Fruit fly (Drosophila melanogaster) whole organism, prepupa: Measurements from ENCODE around the gene CG7065.
A peak's percentile ranks its signal among the peaks of the same experiment; 100 is the strongest.

ENCODE experiments used
- Blimp-1 ChIP-seq: fragments of 200-800 bp; sonication (Bioruptor generic); optimal IDR thresholded peaks from 3 replicates; lab custom pipeline; 2017; ENCODE audit warnings: missing biosample characterization, missing genetic modification characterization, mild to moderate bottlenecking, moderate library complexity, missing genetic modification reagents
- CG10631 ChIP-seq: fragments of 200-800 bp; sonication (Bioruptor generic); optimal IDR thresholded peaks from 2 replicates; lab custom pipeline; 2016; ENCODE audit warnings: missing biosample characterization, missing genetic modification characterization
- CG10669 ChIP-seq: fragments of 200-800 bp; sonication (Bioruptor generic); optimal IDR thresholded peaks from 3 replicates; lab custom pipeline; 2018; ENCODE audit warnings: missing biosample characterization, mild to moderate bottlenecking, missing genetic modification characterization, moderate library complexity
- CG11294 ChIP-seq: fragments of 200-800 bp; sonication (Bioruptor generic); IDR thresholded peaks from 2 replicates; pipeline ENCODE4 v1.3.6; 2022; ENCODE audit warnings: missing biosample characterization, missing genetic modification characterization
- CG11762 ChIP-seq: fragments of 200-800 bp; sonication (Bioruptor generic); optimal IDR thresholded peaks from 3 replicates; lab custom pipeline; 2016; ENCODE audit warnings: missing biosample characterization, missing genetic modification characterization; ENCODE audit not compliant: insufficient read depth
- CG11902 ChIP-seq: fragments of 200-800 bp; sonication (Bioruptor generic); optimal IDR thresholded peaks from 3 replicates; lab custom pipeline; 2016; ENCODE audit warnings: missing biosample characterization, missing genetic modification characterization
- CG15336 ChIP-seq: fragments of 200-800 bp; sonication (Bioruptor generic); IDR thresholded peaks from 2 replicates; pipeline ENCODE4 v1.3.6; 2022; ENCODE audit warnings: missing biosample characterization, missing genetic modification characterization
- CG16779 ChIP-seq: fragments of 200-800 bp; sonication (Bioruptor generic); optimal IDR thresholded peaks from 3 replicates; lab custom pipeline; 2017; ENCODE audit warnings: missing biosample characterization, mild to moderate bottlenecking, missing genetic modification characterization
- CG3032 ChIP-seq: fragments of 200-800 bp; optimal IDR thresholded peaks from 2 replicates; lab custom pipeline; 2019; ENCODE audit warnings: missing biosample characterization, mild to moderate bottlenecking, missing genetic modification characterization, moderate library complexity
- CG31627 ChIP-seq: fragments of 200-800 bp; sonication (Bioruptor generic); optimal IDR thresholded peaks from 3 replicates; lab custom pipeline; 2016; ENCODE audit warnings: missing biosample characterization, missing genetic modification characterization
- CG32006 ChIP-seq: fragments of 200-800 bp; sonication (Bioruptor generic); optimal IDR thresholded peaks from 3 replicates; lab custom pipeline; 2017; ENCODE audit warnings: missing biosample characterization, mild to moderate bottlenecking, missing genetic modification characterization
- CG3919 ChIP-seq: fragments of 200-800 bp; sonication (Bioruptor generic); optimal IDR thresholded peaks from 3 replicates; lab custom pipeline; 2016; ENCODE audit warnings: missing biosample characterization, missing genetic modification characterization
- CG4318 ChIP-seq: fragments of 200-800 bp; sonication (Bioruptor generic); optimal IDR thresholded peaks from 3 replicates; lab custom pipeline; 2017; ENCODE audit warnings: missing biosample characterization, mild to moderate bottlenecking, missing genetic modification characterization
- CG6163 ChIP-seq: fragments of 200-800 bp; sonication (Bioruptor generic); IDR thresholded peaks from 3 replicates; pipeline ENCODE4 v1.3.6; 2022; ENCODE audit warnings: missing biosample characterization, missing genetic modification characterization
- CG6276 ChIP-seq: fragments of 200-800 bp; sonication (Bioruptor generic); optimal IDR thresholded peaks from 2 replicates; lab custom pipeline; 2017; ENCODE audit warnings: missing biosample characterization, mild to moderate bottlenecking, missing genetic modification characterization
- CG6792 ChIP-seq: fragments of 200-800 bp; sonication (Bioruptor generic); optimal IDR thresholded peaks from 3 replicates; lab custom pipeline; 2016; ENCODE audit warnings: missing biosample characterization, missing genetic modification characterization
- CG6854 ChIP-seq: fragments of 200-800 bp; sonication (Bioruptor generic); optimal IDR thresholded peaks from 2 replicates; lab custom pipeline; 2017; ENCODE audit warnings: missing biosample characterization, mild to moderate bottlenecking, missing genetic modification characterization
- CG8119 ChIP-seq: fragments of 200-800 bp; sonication (Bioruptor generic); IDR thresholded peaks from 3 replicates; pipeline ENCODE4 v1.3.6; 2022; ENCODE audit warnings: missing biosample characterization, missing genetic modification characterization
- CG8319 ChIP-seq: fragments of 200-800 bp; sonication (Bioruptor generic); optimal IDR thresholded peaks from 3 replicates; lab custom pipeline; 2016; ENCODE audit warnings: missing biosample characterization, missing genetic modification characterization
- CG8632 ChIP-seq: fragments of 200-800 bp; sonication (Bioruptor generic); optimal IDR thresholded peaks from 3 replicates; lab custom pipeline; 2016; ENCODE audit warnings: missing biosample characterization, missing genetic modification characterization
- CG9139 ChIP-seq: fragments of 200-800 bp; sonication (Bioruptor generic); optimal IDR thresholded peaks from 3 replicates; lab custom pipeline; 2017; ENCODE audit warnings: missing biosample characterization, mild to moderate bottlenecking, missing genetic modification characterization
- Eip75B ChIP-seq: fragments of 200-800 bp; sonication (Bioruptor generic); optimal IDR thresholded peaks from 3 replicates; lab custom pipeline; 2016; ENCODE audit warnings: missing biosample characterization, missing genetic modification characterization
- Eip78C ChIP-seq: fragments of 200-800 bp; sonication (Bioruptor generic); peaks from one replicate; lab custom pipeline; 2016; ENCODE audit warnings: missing biosample characterization, missing genetic modification characterization
- Eip93F ChIP-seq: fragments of 200-800 bp; sonication (Bioruptor generic); optimal IDR thresholded peaks from 2 replicates; lab custom pipeline; 2016; ENCODE audit warnings: missing biosample characterization, mild to moderate bottlenecking, missing genetic modification characterization
- Ets21C ChIP-seq: fragments of 200-800 bp; sonication (Bioruptor generic); optimal IDR thresholded peaks from 3 replicates; lab custom pipeline; 2016; ENCODE audit warnings: missing biosample characterization, missing genetic modification characterization
- Ets96B ChIP-seq: fragments of 200-800 bp; optimal IDR thresholded peaks from 2 replicates; lab custom pipeline; 2019; ENCODE audit warnings: missing biosample characterization, mild to moderate bottlenecking, missing genetic modification characterization, moderate library complexity
- Gug ChIP-seq: fragments of 200-800 bp; sonication (Bioruptor generic); IDR thresholded peaks from 2 replicates; pipeline ENCODE4 v1.3.6; 2022; ENCODE audit warnings: missing biosample characterization, missing genetic modification characterization
- Hr38 ChIP-seq: sonication (Bioruptor generic); optimal IDR thresholded peaks from 2 replicates; lab custom pipeline; 2016; ENCODE audit warnings: missing biosample characterization, missing genetic modification characterization
- Hr39 ChIP-seq: fragments of 200-800 bp; sonication (Bioruptor generic); optimal IDR thresholded peaks from 2 replicates; lab custom pipeline; 2016; ENCODE audit warnings: missing biosample characterization, missing genetic modification characterization
- Lpt ChIP-seq: fragments of 200-800 bp; sonication (Bioruptor generic); optimal IDR thresholded peaks from 3 replicates; lab custom pipeline; 2016; ENCODE audit warnings: missing biosample characterization, missing genetic modification characterization
- Met ChIP-seq: fragments of 200-800 bp; sonication (Bioruptor generic); optimal IDR thresholded peaks from 3 replicates; lab custom pipeline; 2016; ENCODE audit warnings: missing biosample characterization, missing genetic modification characterization
- OdsH ChIP-seq: fragments of 200-800 bp; sonication (Bioruptor generic); optimal IDR thresholded peaks from 3 replicates; lab custom pipeline; 2016; ENCODE audit warnings: missing biosample characterization, missing genetic modification characterization
- Smox ChIP-seq: fragments of 200-800 bp; sonication (Bioruptor generic); optimal IDR thresholded peaks from 3 replicates; lab custom pipeline; 2016; ENCODE audit warnings: missing biosample characterization, missing genetic modification characterization
- Sox15 ChIP-seq: fragments of 200-800 bp; sonication (Bioruptor generic); optimal IDR thresholded peaks from 3 replicates; lab custom pipeline; 2016; ENCODE audit warnings: missing biosample characterization, missing genetic modification characterization
- achi ChIP-seq: fragments of 200-800 bp; sonication (Bioruptor generic); optimal IDR thresholded peaks from 3 replicates; lab custom pipeline; 2016; ENCODE audit warnings: missing biosample characterization, missing genetic modification characterization
- acj6 ChIP-seq: fragments of 200-800 bp; sonication (Bioruptor generic); optimal IDR thresholded peaks from 3 replicates; lab custom pipeline; 2016; ENCODE audit warnings: missing biosample characterization, missing genetic modification characterization
- dac ChIP-seq: fragments of 200-800 bp; sonication (Bioruptor generic); optimal IDR thresholded peaks from 2 replicates; lab custom pipeline; 2017; ENCODE audit warnings: missing biosample characterization, mild to moderate bottlenecking, missing genetic modification characterization
- dsx ChIP-seq: fragments of 200-800 bp; optimal IDR thresholded peaks from 3 replicates; lab custom pipeline; 2019; ENCODE audit warnings: missing biosample characterization, mild to moderate bottlenecking, missing genetic modification characterization, moderate library complexity; ENCODE audit not compliant: poor library complexity, severe bottlenecking
- eg ChIP-seq: fragments of 200-800 bp; sonication (Bioruptor generic); IDR thresholded peaks from 3 replicates; pipeline ENCODE4 v1.3.6; 2022; ENCODE audit warnings: missing biosample characterization, missing genetic modification characterization
- fkh ChIP-seq: fragments of 200-800 bp; sonication (Bioruptor generic); optimal IDR thresholded peaks from 3 replicates; lab custom pipeline; 2017; ENCODE audit warnings: missing biosample characterization, mild to moderate bottlenecking, missing genetic modification characterization, moderate library complexity
- lz ChIP-seq: fragments of 200-800 bp; sonication (Bioruptor generic); optimal IDR thresholded peaks from 3 replicates; lab custom pipeline; 2016; ENCODE audit warnings: missing biosample characterization, missing genetic modification characterization
- salr ChIP-seq, 2 experiments: fragments of 200-800 bp; sonication (Bioruptor generic); optimal IDR thresholded peaks; 3 replicates each; lab custom pipeline; 2016 to 2018; ENCODE audit warnings: missing biosample characterization in 2 of 2, missing genetic modification characterization in 2 of 2, mild to moderate bottlenecking in 1 of 2
- ss ChIP-seq, 2 experiments: fragments of 200-800 bp; sonication (Bioruptor generic); optimal IDR thresholded peaks; 2 replicates in 1 of 2; 3 replicates in 1 of 2; lab custom pipeline; 2017 to 2018; ENCODE audit warnings: mild to moderate bottlenecking in 2 of 2, missing biosample characterization in 2 of 2, missing genetic modification characterization in 2 of 2, moderate library complexity in 1 of 2
- svp ChIP-seq: fragments of 200-800 bp; sonication (Bioruptor generic); peaks from one replicate; lab custom pipeline; 2016; ENCODE audit warnings: missing biosample characterization, missing genetic modification characterization
- topi ChIP-seq: fragments of 200-800 bp; sonication (Bioruptor generic); optimal IDR thresholded peaks from 3 replicates; lab custom pipeline; 2016; ENCODE audit warnings: missing biosample characterization, missing genetic modification characterization
- vri ChIP-seq: fragments of 200-800 bp; sonication (Bioruptor generic); optimal IDR thresholded peaks from 3 replicates; lab custom pipeline; 2016; ENCODE audit warnings: missing biosample characterization, mild to moderate bottlenecking, missing genetic modification characterization

The CG7065 gene

DNA sequence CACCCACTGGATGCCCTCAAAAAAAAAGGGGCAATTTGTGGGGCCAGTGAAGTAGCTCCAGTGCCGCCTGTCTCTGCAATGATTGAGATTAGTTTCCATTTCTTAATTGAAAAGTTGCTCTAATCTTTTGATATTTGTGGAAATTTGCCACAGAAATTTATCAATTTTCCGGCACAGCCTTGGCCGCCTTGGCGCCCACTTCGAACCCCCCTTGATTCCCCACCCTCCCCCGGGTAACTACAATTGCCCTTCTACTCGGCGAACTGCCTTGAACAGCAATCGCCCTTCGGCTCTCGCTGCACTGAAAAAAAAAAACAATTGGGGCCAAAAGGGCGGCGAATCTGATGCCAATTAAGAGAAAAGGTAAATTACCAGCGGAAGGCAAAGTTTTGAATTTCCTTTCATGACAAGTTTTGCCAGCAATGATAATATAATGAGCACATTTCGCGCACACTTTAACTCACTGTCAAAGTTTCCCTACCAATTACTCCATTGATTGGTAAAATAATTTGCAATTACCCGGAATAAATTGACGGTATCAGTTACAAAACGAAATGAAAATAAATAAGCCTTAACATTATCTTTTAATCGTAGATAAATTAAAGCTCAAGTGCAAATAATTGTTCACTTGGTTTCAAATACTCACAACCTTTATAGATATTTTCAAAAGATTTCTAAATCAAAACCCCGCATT, 22.5 kb upstream of the CG7065 start:
- TF ChIP-seq svp (GFP tag; lab: Kevin White, UChicago), result peak; percentile 53
- TF ChIP-seq CG32006 (GFP tag; lab: Kevin White, UChicago), result peak; percentile 32
- peak; percentile 49 for TF ChIP-seq Eip78C
- peak; percentile 2 for TF ChIP-seq CG3919 (GFP tag; lab: Kevin White, UChicago)
- no peak for TF ChIP-seq Sox15 (GFP tag; lab: Kevin White, UChicago)
- TF ChIP-seq CG6163 (GFP tag; lab: Robert Waterston, UW), result 0 out of 3 replicates have a peak, but pooled peaks have one; percentile 25

DNA sequence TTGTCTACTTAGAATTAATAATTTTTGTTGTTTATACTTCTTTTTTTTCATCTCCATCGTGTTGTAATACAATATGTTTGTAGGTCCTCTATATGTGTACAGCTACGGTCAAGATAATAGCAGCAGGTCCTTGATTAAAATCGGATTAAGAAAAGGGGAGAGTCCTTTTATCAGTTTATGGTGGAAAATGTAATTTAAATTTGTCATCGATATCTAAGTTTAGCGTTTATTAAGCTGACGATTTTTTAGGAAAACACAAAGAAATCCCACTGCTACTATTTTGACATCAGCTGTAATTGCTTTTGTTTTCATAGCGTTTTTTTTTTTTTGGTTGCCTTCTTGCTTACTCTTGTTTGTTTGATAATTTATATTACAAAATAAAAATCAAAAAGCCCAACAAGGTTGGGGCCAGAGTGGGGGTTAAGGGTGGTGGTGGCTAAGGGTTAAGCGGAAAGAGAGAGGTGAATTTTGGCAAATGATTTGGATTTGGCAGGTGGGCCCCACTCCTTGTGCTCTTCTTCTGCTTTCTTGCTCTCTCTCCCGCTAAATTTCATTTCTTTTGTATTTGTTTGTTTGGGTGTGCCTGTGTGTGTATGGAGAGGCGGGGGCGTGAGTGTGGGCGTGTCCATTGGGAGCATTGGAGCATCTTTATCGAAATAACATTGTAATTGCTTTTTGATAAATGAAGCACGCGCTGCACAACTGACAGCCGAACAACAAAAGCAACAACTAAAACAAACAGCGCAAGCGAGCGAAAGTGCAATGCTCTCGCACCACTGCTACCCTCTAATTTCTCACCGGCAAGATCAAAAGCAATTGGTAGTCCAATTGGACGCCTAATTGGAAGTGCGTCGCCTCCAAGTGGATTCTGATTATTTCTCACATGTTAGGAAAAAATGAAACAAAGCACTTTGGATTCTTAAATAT, 21.2 kb upstream of the CG7065 start:
- TF ChIP-seq Met (GFP tag; lab: Kevin White, UChicago), result peak; percentile 62
- peak; percentile 34 for TF ChIP-seq Eip75B (GFP tag; lab: Kevin White, UChicago)
- peak; percentile 33 for TF ChIP-seq vri (GFP tag; lab: Kevin White, UChicago)
- TF ChIP-seq CG11902 (GFP tag; lab: Kevin White, UChicago), result no peak
- TF ChIP-seq acj6 (GFP tag; lab: Kevin White, UChicago), result peak; percentile 18
- TF ChIP-seq Gug, result no peak
- TF ChIP-seq CG6792 (GFP tag; lab: Kevin White, UChicago), result peak; percentile 4
- TF ChIP-seq CG9139 (GFP tag; lab: Kevin White, UChicago), result no peak
- TF ChIP-seq dsx (GFP tag; lab: Kevin White, UChicago), result peak; percentile 9
- TF ChIP-seq CG8632 (GFP tag; lab: Kevin White, UChicago), result no peak
- no peak for TF ChIP-seq CG8319 (GFP tag; lab: Kevin White, UChicago)
- TF ChIP-seq CG31627 (GFP tag; lab: Kevin White, UChicago), result peak; percentile 25
- no peak for TF ChIP-seq Blimp-1 (GFP tag; lab: Kevin White, UChicago)
- no peak for TF ChIP-seq CG3032
- peak; percentile 60 for TF ChIP-seq CG15336 (GFP tag; lab: Robert Waterston, UW)
- peak; percentile 35 for TF ChIP-seq lz
- TF ChIP-seq salr (GFP tag; optimal IDR thresholded peaks at IDR 0.05; lab: Kevin White, UChicago), result no peak
- no peak for TF ChIP-seq dac (GFP tag; lab: Kevin White, UChicago)
- TF ChIP-seq CG10669 (GFP tag; lab: Kevin White, UChicago), result peak; percentile 30
- TF ChIP-seq ss (GFP tag; optimal IDR thresholded peaks at IDR 0.05; lab: Kevin White, UChicago), result no peak
- peak; percentile 38 for TF ChIP-seq Smox (GFP tag; lab: Kevin White, UChicago)
- TF ChIP-seq achi, result peak; percentile 1
- TF ChIP-seq Hr39 (GFP tag; lab: Kevin White, UChicago), result peak; percentile 45
- peak; percentile 31 for TF ChIP-seq CG10631
- peak; percentile 42 for TF ChIP-seq Ets96B (tag; lab: Kevin White, UChicago)
- TF ChIP-seq CG6163 (GFP tag; lab: Robert Waterston, UW), result peak; percentile 28; the same call in 1 of the 3 replicates
- no peak for TF ChIP-seq CG11294 (GFP tag; lab: Robert Waterston, UW)
- TF ChIP-seq topi (GFP tag; lab: Kevin White, UChicago), result peak; percentile 56
- TF ChIP-seq OdsH, result peak; percentile 35
- TF ChIP-seq CG4318 (GFP tag; lab: Kevin White, UChicago), result no peak
- TF ChIP-seq CG32006 (GFP tag; lab: Kevin White, UChicago), result peak; percentile 27
- no peak for TF ChIP-seq CG6854 (GFP tag; lab: Kevin White, UChicago)
- TF ChIP-seq Lpt (GFP tag; lab: Kevin White, UChicago), result no peak
- TF ChIP-seq Sox15 (GFP tag; lab: Kevin White, UChicago), result no peak
- TF ChIP-seq Hr38, result no peak
- TF ChIP-seq CG16779, result no peak
- TF ChIP-seq svp (GFP tag; lab: Kevin White, UChicago), result peak; percentile 80
- no peak for TF ChIP-seq CG11762
- TF ChIP-seq Ets21C (GFP tag; lab: Kevin White, UChicago), result peak; percentile 26
- TF ChIP-seq CG8119 (GFP tag; lab: Robert Waterston, UW), result peak; percentile 30; the same call in 1 of the 3 replicates
- peak; percentile 26 for TF ChIP-seq fkh (GFP tag; lab: Kevin White, UChicago)
- peak; percentile 23 for TF ChIP-seq CG6276
- peak; percentile 50; the same call in 1 of the 3 replicates for TF ChIP-seq eg (GFP tag; lab: Robert Waterston, UW)
- no peak for TF ChIP-seq Eip93F (GFP tag; lab: Kevin White, UChicago)
